Worm (Caenorhabditis elegans): ENCODE measurements around the gene F59B1.10.

Gene F59B1.10

DNA sequence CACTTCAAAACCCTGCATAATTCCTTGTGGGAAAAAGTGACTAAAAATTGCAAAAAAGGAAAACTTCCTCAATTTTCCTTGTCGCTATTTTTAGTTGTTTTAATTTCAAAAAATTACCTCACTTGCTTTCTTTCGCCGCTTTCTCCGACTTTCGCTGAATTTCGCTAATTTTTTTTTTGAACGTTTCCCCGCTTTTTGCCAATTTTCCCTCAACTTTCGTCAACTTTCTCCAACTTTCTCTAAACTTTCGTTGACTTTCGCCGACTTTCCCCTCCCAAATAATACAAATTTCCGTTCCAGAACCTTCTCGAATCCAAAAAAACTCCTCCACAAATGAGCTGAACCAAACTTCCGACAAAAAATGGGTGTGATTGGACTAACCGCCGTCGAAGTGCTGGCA is 34.8 kb upstream of the F59B1.10 start, which contains the start of gene W08A12.3:
Gene W08A12.3 (plus strand): TSS at position 301 of the 400 bp plus-strand sequence.
- TF ChIP-seq sea-1 (GFP tag; conservative IDR thresholded peaks at IDR 0.05): no peak
- no peak for TF ChIP-seq tbx-37 (GFP tag; conservative IDR thresholded peaks at IDR 0.05)
- no peak for TF ChIP-seq tbx-11 (GFP tag; IDR thresholded peaks at IDR 0.05)
- no peak for TF ChIP-seq ceh-13 (GFP tag; optimal IDR thresholded peaks at IDR 0.05)
- no peak for TF ChIP-seq F13C5.2 (tag; optimal IDR thresholded peaks at IDR 0.05)
- TF ChIP-seq flt-1 (GFP tag; IDR thresholded peaks at IDR 0.05): no peak
- TF ChIP-seq B0310.2 (tag; optimal IDR thresholded peaks at IDR 0.05): no peak
- no peak for TF ChIP-seq ets-7 (tag; optimal IDR thresholded peaks at IDR 0.05)
- no peak for TF ChIP-seq aly-1 (tag; optimal IDR thresholded peaks at IDR 0.05)
- TF ChIP-seq ceh-36 (tag; optimal IDR thresholded peaks at IDR 0.05): no peak
- TF ChIP-seq pes-1 (GFP tag; IDR thresholded peaks at IDR 0.05): no peak
- no peak for TF ChIP-seq tra-4 (tag; optimal IDR thresholded peaks at IDR 0.05)
- no peak for TF ChIP-seq hnd-1 (tag; optimal IDR thresholded peaks at IDR 0.05)
- TF ChIP-seq scrt-1 (GFP tag; IDR thresholded peaks at IDR 0.05): no peak
- no peak for TF ChIP-seq ama-1 (optimal IDR thresholded peaks at IDR 0.05)
- TF ChIP-seq hmg-4 (GFP tag; optimal IDR thresholded peaks at IDR 0.05): no peak
- TF ChIP-seq hmbx-1 (tag; optimal IDR thresholded peaks at IDR 0.05): no peak

DNA sequence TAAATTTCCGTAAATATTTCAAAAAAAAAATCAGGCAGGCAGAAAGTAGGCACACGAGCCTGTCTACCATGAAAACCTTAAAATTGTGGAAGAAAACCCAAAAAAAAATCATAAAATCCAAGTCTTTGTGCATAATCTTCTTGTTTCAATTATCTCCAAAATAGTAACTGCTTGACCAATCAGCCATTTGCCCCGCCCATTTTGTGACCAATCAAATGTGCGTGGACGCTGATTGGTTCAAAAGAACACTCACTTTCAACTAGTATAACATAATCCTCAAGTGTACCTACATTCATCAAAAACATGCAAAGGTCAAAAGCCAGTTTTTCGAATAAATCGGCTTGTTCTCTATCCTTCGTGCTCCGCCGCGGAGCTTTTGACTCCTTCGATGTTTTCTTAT is 30.8 kb upstream of the F59B1.10 start:
- TF ChIP-seq sea-1 (GFP tag; conservative IDR thresholded peaks at IDR 0.05): no peak
- no peak for TF ChIP-seq scrt-1 (GFP tag; IDR thresholded peaks at IDR 0.05)
- TF ChIP-seq ama-1 (optimal IDR thresholded peaks at IDR 0.05): no peak
- no peak for TF ChIP-seq tbx-11 (GFP tag; IDR thresholded peaks at IDR 0.05)
- no peak for TF ChIP-seq ceh-36 (tag; optimal IDR thresholded peaks at IDR 0.05)
- TF ChIP-seq aly-1 (tag; optimal IDR thresholded peaks at IDR 0.05): no peak
- TF ChIP-seq B0310.2 (tag; optimal IDR thresholded peaks at IDR 0.05): no peak
- TF ChIP-seq hnd-1 (tag; optimal IDR thresholded peaks at IDR 0.05): no peak
- no peak for TF ChIP-seq hmbx-1 (tag; optimal IDR thresholded peaks at IDR 0.05)
- TF ChIP-seq pes-1 (GFP tag; IDR thresholded peaks at IDR 0.05): no peak
- TF ChIP-seq ceh-13 (GFP tag; optimal IDR thresholded peaks at IDR 0.05): no peak
- no peak for TF ChIP-seq ets-7 (tag; optimal IDR thresholded peaks at IDR 0.05)
- TF ChIP-seq tbx-37 (GFP tag; conservative IDR thresholded peaks at IDR 0.05): no peak
- TF ChIP-seq flt-1 (GFP tag; IDR thresholded peaks at IDR 0.05): no peak
- no peak for TF ChIP-seq hmg-4 (GFP tag; optimal IDR thresholded peaks at IDR 0.05)
- TF ChIP-seq F13C5.2 (tag; optimal IDR thresholded peaks at IDR 0.05): no peak
- TF ChIP-seq tra-4 (tag; optimal IDR thresholded peaks at IDR 0.05): no peak

DNA sequence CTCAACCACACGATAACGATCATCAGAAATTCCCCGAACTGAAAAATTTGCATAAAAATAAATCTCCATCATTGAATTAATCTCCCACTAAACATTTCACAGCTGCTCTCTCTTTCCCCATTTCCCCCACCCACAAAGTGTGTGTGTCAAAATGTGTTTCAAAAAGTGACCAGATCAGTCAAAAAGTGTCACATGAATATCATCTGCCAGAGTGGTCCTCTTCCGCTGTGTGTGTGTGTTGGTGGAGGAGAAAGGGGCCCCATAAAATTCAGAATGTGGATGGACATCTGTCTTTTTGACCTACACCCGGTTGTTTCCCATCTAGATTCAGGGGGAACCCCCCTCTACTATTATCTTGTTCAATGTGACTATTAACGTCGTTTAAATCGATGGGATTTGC is 29.4 kb upstream of the F59B1.10 start:
- TF ChIP-seq B0310.2 (tag; optimal IDR thresholded peaks at IDR 0.05): no peak
- no peak for TF ChIP-seq hmbx-1 (tag; optimal IDR thresholded peaks at IDR 0.05)
- no peak for TF ChIP-seq scrt-1 (GFP tag; IDR thresholded peaks at IDR 0.05)
- no peak for TF ChIP-seq F13C5.2 (tag; optimal IDR thresholded peaks at IDR 0.05)
- TF ChIP-seq ets-7 (tag; optimal IDR thresholded peaks at IDR 0.05): no peak
- TF ChIP-seq hmg-4 (GFP tag; optimal IDR thresholded peaks at IDR 0.05): no peak
- TF ChIP-seq ceh-36 (tag; optimal IDR thresholded peaks at IDR 0.05): no peak
- TF ChIP-seq ama-1 (optimal IDR thresholded peaks at IDR 0.05): no peak
- no peak for TF ChIP-seq hnd-1 (tag; optimal IDR thresholded peaks at IDR 0.05)
- no peak for TF ChIP-seq pes-1 (GFP tag; IDR thresholded peaks at IDR 0.05)
- TF ChIP-seq tra-4 (tag; optimal IDR thresholded peaks at IDR 0.05): no peak
- no peak for TF ChIP-seq sea-1 (GFP tag; conservative IDR thresholded peaks at IDR 0.05)
- TF ChIP-seq flt-1 (GFP tag; IDR thresholded peaks at IDR 0.05): no peak
- TF ChIP-seq ceh-13 (GFP tag; optimal IDR thresholded peaks at IDR 0.05): no peak
- no peak for TF ChIP-seq tbx-37 (GFP tag; conservative IDR thresholded peaks at IDR 0.05)
- TF ChIP-seq tbx-11 (GFP tag; IDR thresholded peaks at IDR 0.05): no peak

DNA sequence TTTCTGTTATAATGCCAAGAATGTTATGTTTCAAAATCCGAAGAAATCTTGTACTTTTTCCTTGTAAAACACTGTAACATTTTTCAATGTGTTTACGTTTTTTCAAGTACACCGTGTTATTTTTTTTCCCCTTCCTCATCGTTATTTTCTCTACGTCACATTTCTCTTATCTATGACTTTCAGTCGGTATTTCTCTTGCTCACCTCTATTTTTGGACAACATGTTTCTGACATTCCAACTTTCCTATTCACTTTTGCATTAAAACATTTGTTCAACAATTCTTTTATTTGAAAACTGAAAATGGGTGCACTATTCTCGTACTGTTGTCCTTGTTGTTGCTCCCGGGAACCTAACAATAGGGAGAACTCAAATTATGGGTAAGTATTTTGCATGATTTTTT is 25.3 kb upstream of the F59B1.10 start, which contains the start of gene pals-33:
Gene pals-33 (plus strand): TSS at position 301 of the 400 bp plus-strand sequence.
- no peak for TF ChIP-seq pes-1 (GFP tag; IDR thresholded peaks at IDR 0.05)
- no peak for TF ChIP-seq ceh-13 (GFP tag; optimal IDR thresholded peaks at IDR 0.05)
- no peak for TF ChIP-seq hmg-4 (GFP tag; optimal IDR thresholded peaks at IDR 0.05)
- TF ChIP-seq ceh-36 (tag; optimal IDR thresholded peaks at IDR 0.05): no peak
- TF ChIP-seq B0310.2 (tag; optimal IDR thresholded peaks at IDR 0.05): no peak
- no peak for TF ChIP-seq F13C5.2 (tag; optimal IDR thresholded peaks at IDR 0.05)
- TF ChIP-seq hmbx-1 (tag; optimal IDR thresholded peaks at IDR 0.05): no peak
- no peak for TF ChIP-seq tra-4 (tag; optimal IDR thresholded peaks at IDR 0.05)
- no peak for TF ChIP-seq hnd-1 (tag; optimal IDR thresholded peaks at IDR 0.05)
- TF ChIP-seq ets-7 (tag; optimal IDR thresholded peaks at IDR 0.05): no peak
- no peak for TF ChIP-seq tbx-11 (GFP tag; IDR thresholded peaks at IDR 0.05)
- no peak for TF ChIP-seq ama-1 (optimal IDR thresholded peaks at IDR 0.05)

DNA sequence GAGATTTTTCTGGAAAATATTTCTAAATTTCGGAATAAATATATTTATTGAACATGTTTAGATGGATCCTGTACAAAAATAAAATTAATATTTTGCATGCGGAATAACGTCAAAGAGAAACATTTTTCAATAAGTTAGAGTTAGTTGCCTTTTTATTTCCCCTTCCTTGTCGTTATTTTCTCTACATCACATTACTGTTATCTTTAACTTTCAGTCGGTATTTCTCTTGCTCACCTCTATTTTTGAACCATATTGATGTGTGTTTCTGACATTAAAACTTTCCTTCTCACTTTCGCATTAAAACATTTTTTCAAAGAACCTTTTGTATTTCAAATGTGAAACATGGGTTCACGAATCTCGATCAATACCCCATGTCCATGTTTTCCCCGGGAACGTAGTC is 22.7 kb upstream of the F59B1.10 start, which contains the start of gene Y39H10B.3:
Gene Y39H10B.3 (plus strand): TSS at position 301 of the 400 bp plus-strand sequence.
- TF ChIP-seq sea-1 (GFP tag; conservative IDR thresholded peaks at IDR 0.05) (no peak), ceh-36 (tag; optimal IDR thresholded peaks at IDR 0.05) (no peak), F13C5.2 (tag; optimal IDR thresholded peaks at IDR 0.05) (no peak), ets-7 (tag; optimal IDR thresholded peaks at IDR 0.05) (no peak), tbx-37 (GFP tag; conservative IDR thresholded peaks at IDR 0.05) (no peak), aly-1 (tag; optimal IDR thresholded peaks at IDR 0.05) (no peak), tra-4 (tag; optimal IDR thresholded peaks at IDR 0.05) (no peak), hnd-1 (tag; optimal IDR thresholded peaks at IDR 0.05) (no peak), pes-1 (GFP tag; IDR thresholded peaks at IDR 0.05) (no peak), B0310.2 (tag; optimal IDR thresholded peaks at IDR 0.05) (no peak), scrt-1 (GFP tag; IDR thresholded peaks at IDR 0.05) (no peak), ceh-13 (GFP tag; optimal IDR thresholded peaks at IDR 0.05) (no peak), hmg-4 (GFP tag; optimal IDR thresholded peaks at IDR 0.05) (no peak), ama-1 (optimal IDR thresholded peaks at IDR 0.05) (no peak), hmbx-1 (tag; optimal IDR thresholded peaks at IDR 0.05) (no peak)

DNA sequence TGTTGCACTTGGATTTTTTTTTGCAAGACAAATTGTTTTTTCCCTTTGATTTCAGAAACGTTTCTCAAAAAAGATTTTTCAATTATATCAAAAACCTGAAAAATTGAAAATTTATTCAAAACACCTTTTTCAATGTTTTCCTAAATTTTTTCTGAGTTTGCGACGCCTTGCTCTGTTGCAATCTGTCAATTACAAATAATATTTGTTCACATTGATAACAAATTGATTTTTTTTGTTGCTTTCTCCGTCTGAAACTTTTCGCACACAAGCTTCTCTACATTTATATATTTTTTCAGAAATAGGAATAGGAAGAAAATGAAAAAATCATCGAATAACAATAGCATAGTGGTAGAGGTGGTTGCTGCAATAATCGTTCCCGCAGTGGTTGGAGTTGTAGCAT is 20.7 kb upstream of the F59B1.10 start, which contains the start of gene Y39H10B.2:
Gene Y39H10B.2 (plus strand): TSS at position 301 of the 400 bp plus-strand sequence.
- TF ChIP-seq pes-1 (GFP tag; IDR thresholded peaks at IDR 0.05) (no peak), scrt-1 (GFP tag; IDR thresholded peaks at IDR 0.05) (no peak), tbx-11 (GFP tag; IDR thresholded peaks at IDR 0.05) (no peak)

DNA sequence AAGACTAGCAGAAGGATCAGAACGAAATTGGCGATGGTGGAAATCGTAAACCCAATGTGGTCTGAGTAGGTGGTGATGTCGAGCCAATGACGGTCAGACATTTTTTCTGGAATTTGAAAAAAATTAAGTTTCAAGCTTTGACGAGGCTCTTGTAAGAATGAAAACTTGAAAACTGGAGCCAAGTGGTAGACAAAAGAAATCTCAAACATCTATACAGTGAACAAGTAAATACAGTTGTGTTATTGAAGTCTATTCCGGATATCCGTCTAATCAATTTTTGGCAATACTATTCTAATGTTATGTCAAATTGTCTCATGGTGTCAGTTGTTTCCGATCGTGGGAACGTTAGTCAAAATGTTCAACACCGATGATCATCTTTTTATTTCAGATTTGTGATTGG is 19.1 kb upstream of the F59B1.10 start, which contains the start of gene str-113:
Gene str-113 (minus strand): TSS at position 101 of the 400 bp plus-strand sequence.
- TF ChIP-seq F13C5.2 (tag; optimal IDR thresholded peaks at IDR 0.05): no peak
